Fruit fly (Drosophila melanogaster) S2 (cell line): Measurements from ENCODE around the gene alphaTub85E.

Experiments
- CG8478 ChIP-seq: fragments of >200 bp; optimal IDR thresholded peaks from 2 replicates; lab custom pipeline; 2018
- CTCF ChIP-seq, 2 experiments: fragments of >200 bp; optimal IDR thresholded peaks; 2 replicates each; lab custom pipeline; 2018

dm6 chr3R:9756187-9756586, 23.1 kb upstream of the alphaTub85E start, which contains the start of the genes Alg12 and Rpt3R:
- TF ChIP-seq CG8478 = no peak
- no peak for TF ChIP-seq CTCF (optimal IDR thresholded peaks at IDR 0.05; lab: Kevin White, UChicago)
